Fruit fly (Drosophila melanogaster): Measurements from ENCODE around the gene CG33673.
A peak's percentile ranks its signal among the peaks of the same experiment; 100 is the strongest.

Gene CG33673

DNA sequence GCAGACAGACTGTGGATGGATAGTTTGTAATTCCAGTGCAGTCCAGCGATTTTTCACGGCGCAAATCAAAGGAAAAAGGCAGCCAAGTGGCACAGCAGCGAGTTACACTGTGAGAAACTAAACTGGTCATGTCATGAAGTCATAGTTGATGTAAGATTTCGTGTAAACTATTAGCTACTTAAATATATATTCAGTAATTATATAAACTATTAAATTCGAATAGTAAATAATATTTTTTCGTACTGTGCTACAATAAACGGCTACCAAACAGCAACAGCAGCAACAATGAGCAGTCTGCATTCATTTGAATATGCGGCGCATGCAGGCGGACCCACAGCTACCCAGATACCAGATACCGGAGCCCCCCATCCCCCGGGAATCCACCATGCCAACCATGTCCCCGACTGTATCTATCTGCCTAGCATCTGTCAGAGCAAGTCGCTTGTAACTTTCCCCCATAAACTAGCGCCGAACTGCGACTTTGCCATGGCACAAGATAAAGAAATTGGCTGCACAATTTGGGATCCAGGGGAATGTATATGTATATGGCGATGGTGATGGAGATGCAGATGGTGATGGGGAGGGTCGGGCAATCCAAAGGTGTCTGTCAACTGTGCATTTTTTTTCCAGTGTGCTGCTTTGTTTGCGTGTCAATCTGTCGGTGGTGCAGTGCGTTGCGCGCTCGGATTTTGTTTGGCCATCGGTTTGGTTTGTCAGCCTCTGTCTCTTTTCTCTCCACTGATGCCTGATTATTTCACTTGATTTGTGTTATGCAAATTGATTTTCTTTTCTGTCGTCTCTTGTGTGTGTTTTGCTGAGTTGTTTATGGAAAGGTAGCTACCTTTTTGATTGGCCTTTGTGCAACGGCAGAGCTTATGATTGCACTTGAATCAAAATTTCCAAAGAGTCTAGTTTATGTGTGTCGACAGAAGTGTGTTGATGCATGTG, 20.3 kb downstream of the CG33673 start (continued):
- TF ChIP-seq abd-A (tag; optimal IDR thresholded peaks at IDR 0.05) (peak; percentile 50), Nf-YA (GFP tag; IDR thresholded peaks at IDR 0.05) (no peak), D19A (tag; optimal IDR thresholded peaks at IDR 0.05) (no peak), CG15601 (tag; optimal IDR thresholded peaks at IDR 0.05) (no peak), Xrp1 (GFP tag; IDR thresholded peaks at IDR 0.05) (peak; percentile 60; the same call in 1 of the 2 replicates), E2f2 (GFP tag; IDR thresholded peaks at IDR 0.05) (no peak), CG5953 (GFP tag; IDR thresholded peaks at IDR 0.05) (no peak), Optix (GFP tag; IDR thresholded peaks at IDR 0.05) (no peak), CG11093 (GFP tag; IDR thresholded peaks at IDR 0.05) (no peak), CG2875 (GFP tag; optimal IDR thresholded peaks at IDR 0.05) (peak; percentile 7), CG17385 (GFP tag; optimal IDR thresholded peaks at IDR 0.05) (no peak), CG2712 (tag; optimal IDR thresholded peaks at IDR 0.05) (peak; percentile 56), Dfd (GFP tag; optimal IDR thresholded peaks at IDR 0.05) (no peak), CG17359 (tag; optimal IDR thresholded peaks at IDR 0.05) (peak; percentile 55), CG18764 (GFP tag; optimal IDR thresholded peaks at IDR 0.05) (no peak), Aef1 (GFP tag; IDR thresholded peaks at IDR 0.05) (no peak), prd (optimal IDR thresholded peaks at IDR 0.05) (no peak), prd (GFP tag; IDR thresholded peaks at IDR 0.05) (peak; percentile 4; the same call in 1 of the 3 replicates), Hr39 (optimal IDR thresholded peaks at IDR 0.05) (no peak), Dad (GFP tag; optimal IDR thresholded peaks at IDR 0.05) (no peak), mam (GFP tag; optimal IDR thresholded peaks at IDR 0.05) (no peak), bsh (GFP tag; optimal IDR thresholded peaks at IDR 0.05) (peak; percentile 3 to 7), CG12391 (tag; optimal IDR thresholded peaks at IDR 0.05) (peak; percentile 31), pita (GFP tag; optimal IDR thresholded peaks at IDR 0.05) (no peak), stwl (tag; optimal IDR thresholded peaks at IDR 0.05) (no peak), pros (GFP tag; optimal IDR thresholded peaks at IDR 0.05) (peak; percentile 26), Oli (tag; optimal IDR thresholded peaks at IDR 0.05) (peak; percentile 2), CG15696 (tag; optimal IDR thresholded peaks at IDR 0.05) (no peak), kni (GFP tag; optimal IDR thresholded peaks at IDR 0.05) (peak; percentile 18), CG4617 (GFP tag; optimal IDR thresholded peaks at IDR 0.05; ENCODE audit: borderline replicate concordance) (no peak), gem (tag; optimal IDR thresholded peaks at IDR 0.05) (peak; percentile 48), CG32767 (GFP tag; IDR thresholded peaks at IDR 0.05) (no peak), jigr1 (GFP tag; IDR thresholded peaks at IDR 0.05) (peak; percentile 14; the same call in 1 of the 3 replicates), kah (GFP tag; optimal IDR thresholded peaks at IDR 0.05) (no peak), trem (tag; optimal IDR thresholded peaks at IDR 0.05) (peak; percentile 31), CG17829 (tag; optimal IDR thresholded peaks at IDR 0.05) (peak; percentile 8), oc (tag; optimal IDR thresholded peaks at IDR 0.05) (peak; percentile 11), NC2β (GFP tag; optimal IDR thresholded peaks at IDR 0.05) (no peak), Dp (GFP tag; optimal IDR thresholded peaks at IDR 0.05) (no peak), Asciz (GFP tag; optimal IDR thresholded peaks at IDR 0.05) (peak; percentile 4), Dbx (GFP tag; IDR thresholded peaks at IDR 0.05) (no peak), CG12769 (tag; optimal IDR thresholded peaks at IDR 0.05) (peak; percentile 58), exex (tag; optimal IDR thresholded peaks at IDR 0.05) (no peak), Ets97D (GFP tag; optimal IDR thresholded peaks at IDR 0.05) (no peak), NC2α (GFP tag; optimal IDR thresholded peaks at IDR 0.05) (no peak), YL-1 (GFP tag; optimal IDR thresholded peaks at IDR 0.05) (no peak), Awh (GFP tag; IDR thresholded peaks at IDR 0.05) (peak; percentile 66), Ptx1 (GFP tag; IDR thresholded peaks at IDR 0.05) (peak; percentile 37; the same call in 1 of the 2 replicates), CG10979 (tag; optimal IDR thresholded peaks at IDR 0.05) (peak; percentile 40)
